Worm (Caenorhabditis elegans) whole organism, young adult: Measurements from ENCODE around the gene AH10.4.
A peak's percentile ranks its signal among the peaks of the same experiment; 100 is the strongest.

Experiments
- ama-1 ChIP-seq, 3 experiments: fragments of 150-350 bp in 1 of 3; sonication (generic microtip) in 2 of 3; optimal IDR thresholded peaks; 2 replicates each; lab custom pipeline; 2014 to 2018; ENCODE audit warnings: missing biosample characterization in 2 of 3, missing genetic modification characterization in 2 of 3, missing genetic modification reagents in 2 of 3
- hlh-26 ChIP-seq: fragments of 200-800 bp; sonication (Bioruptor generic); conservative IDR thresholded peaks from 2 replicates; pipeline ENCODE4 v1.3.6; 2022; ENCODE audit warnings: missing genetic modification reagents, missing genetic modification characterization, missing compliant biosample characterization
- tbp1 ChIP-seq: fragments of 200-800 bp; sonication (Bioruptor generic); optimal IDR thresholded peaks from 2 replicates; lab custom pipeline; 2018; ENCODE audit warnings: mild to moderate bottlenecking, missing genetic modification characterization, missing compliant biosample characterization

DNA sequence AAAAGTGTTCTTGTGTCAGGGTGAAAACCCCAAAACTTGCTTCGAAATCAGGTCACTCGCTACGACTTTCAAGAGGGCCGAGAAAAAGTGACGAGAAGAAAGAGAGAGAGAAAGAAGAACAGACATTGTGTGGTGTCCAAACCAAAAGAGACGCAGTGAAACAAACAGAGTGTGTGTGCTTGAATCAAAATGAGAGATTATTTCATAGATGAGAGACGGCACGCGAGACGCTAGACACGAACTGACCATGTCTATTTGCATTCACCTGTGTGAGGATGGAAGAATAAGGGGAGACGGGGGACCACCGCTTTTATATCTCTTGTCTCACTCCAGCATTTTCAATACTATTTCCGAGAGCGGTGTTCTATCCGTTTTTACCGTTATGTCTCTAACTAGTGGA is 1.5 kb downstream of the AH10.4 start:
- TF ChIP-seq hlh-26 (GFP tag; lab: Robert Waterston, UW) (no peak), ama-1 (optimal IDR thresholded peaks at IDR 0.05; lab: Kevin White, UChicago) (no peak), ama-1 (GFP tag; optimal IDR thresholded peaks at IDR 0.05; lab: Kevin White, UChicago) (no peak), tbp1 (GFP tag; lab: Kevin White, UChicago) (peak; percentile 1)
